Worm (Caenorhabditis elegans) whole organism, dauer: Measurements from ENCODE around the gene srz-100.

Source experiments
- unc-62 ChIP-seq: sonication (generic microtip); optimal IDR thresholded peaks from 2 replicates; lab custom pipeline; 2017; ENCODE audit warnings: missing biosample characterization, missing genetic modification reagents, missing genetic modification characterization

Gene srz-100

DNA sequence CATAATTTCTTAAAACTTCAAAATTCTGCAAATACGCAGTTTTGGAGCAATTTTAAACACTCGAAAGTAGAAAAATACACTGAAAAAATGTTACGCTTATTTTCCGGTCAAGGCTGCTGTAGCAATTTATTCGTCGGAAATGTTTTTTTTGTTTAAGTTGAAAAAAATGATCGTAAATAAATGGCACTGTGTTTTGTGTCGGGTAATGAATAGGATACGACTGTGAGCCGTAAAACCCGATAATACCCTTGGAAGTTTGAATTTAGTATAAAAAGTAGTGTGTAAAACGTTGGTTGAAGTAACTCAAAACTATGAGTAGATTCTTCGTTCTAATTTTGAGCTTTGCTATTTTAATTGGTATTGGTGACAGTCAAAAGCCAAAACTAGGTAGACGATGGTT lies 4.8 kb upstream of the srz-100 start, which contains the start of gene T25E12.14:
T25E12.14 (plus strand) TSS at position 301 of the 400 bp plus-strand sequence.
- no peak for TF ChIP-seq unc-62 (GFP tag; lab: Kevin White, UChicago)

DNA sequence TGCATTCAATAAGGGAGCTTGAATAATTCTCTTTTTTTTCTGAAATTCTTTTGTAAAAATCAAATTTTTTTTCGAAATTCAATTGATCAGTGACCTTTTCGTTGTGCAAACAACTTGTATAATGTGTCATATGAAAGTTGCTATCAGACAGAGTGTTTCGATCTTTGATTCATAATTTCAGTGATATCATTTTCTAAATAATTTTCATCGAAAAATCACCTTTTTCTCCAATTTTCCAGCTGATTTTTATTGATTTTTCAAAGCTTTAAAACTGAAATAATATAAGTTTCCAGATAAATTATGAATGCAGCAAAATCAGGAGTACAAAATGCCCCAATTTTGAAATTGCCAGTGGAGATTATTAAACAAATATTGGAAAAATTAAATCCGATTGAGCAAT lies 3.3 kb upstream of the srz-100 start, which contains the start of gene fbxa-127:
fbxa-127 (plus strand) TSS at position 301 of the 400 bp plus-strand sequence.
- TF ChIP-seq unc-62 (GFP tag; lab: Kevin White, UChicago): no peak

DNA sequence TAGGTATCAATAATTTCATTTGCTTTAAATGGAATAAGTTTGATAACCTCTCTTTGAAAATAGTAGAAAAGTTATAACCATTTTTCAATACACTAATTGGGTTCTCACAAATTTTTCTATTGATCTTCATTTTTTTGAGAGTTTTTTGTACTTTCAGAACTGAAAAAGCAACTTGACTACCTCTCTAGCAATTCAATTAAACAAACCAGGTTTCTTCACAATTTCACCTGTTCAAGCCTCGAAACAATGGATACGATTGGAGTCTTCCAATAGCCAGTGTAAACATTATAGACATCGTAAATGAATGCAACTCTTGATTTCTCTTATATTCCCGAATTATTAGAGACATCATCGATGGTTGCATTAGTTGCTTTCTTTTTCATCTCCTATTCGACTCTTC lies 1.7 kb upstream of the srz-100 start, which contains the start of gene srz-99:
srz-99 (plus strand) TSS at position 301 of the 400 bp plus-strand sequence.
- no peak for TF ChIP-seq unc-62 (GFP tag; lab: Kevin White, UChicago)

ce11 chrV:16733681-16734080 lies 2.0 kb downstream of the srz-100 start, which contains the start of gene T25E12.16:
TSS of gene T25E12.16 (minus strand) at chrV:16733781.
- TF ChIP-seq unc-62 (GFP tag; lab: Kevin White, UChicago): no peak

ce11 chrV:16735518-16735917 lies 3.8 kb downstream of the srz-100 start, which contains the start of the genes clec-38 and clec-34:
TSS of gene clec-38 (minus strand) at chrV:16735618.
TSS of gene clec-34 (plus strand) at chrV:16735765.
- no peak for TF ChIP-seq unc-62 (GFP tag; lab: Kevin White, UChicago)

DNA sequence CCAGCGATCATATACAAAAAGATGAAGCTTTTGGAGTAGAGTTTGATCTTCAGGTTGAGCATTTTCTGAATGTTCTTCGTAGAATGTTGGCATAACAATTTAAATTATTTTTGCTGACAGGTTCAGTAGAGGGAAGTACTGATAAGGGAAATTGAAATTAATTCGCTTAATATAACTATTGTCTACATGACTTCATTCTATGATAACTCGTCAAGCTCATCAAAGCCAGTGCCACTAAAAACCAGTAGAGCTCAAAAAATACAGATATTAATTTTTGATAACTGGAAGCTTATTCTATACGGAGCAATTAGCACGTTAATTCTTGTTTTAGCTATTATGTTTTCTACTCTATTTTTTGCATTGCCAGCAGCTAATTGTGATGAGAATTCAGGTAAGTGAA lies 7.4 kb downstream of the srz-100 start, which contains the start of the genes clec-29 and clec-39:
clec-29 (minus strand) TSS at position 101 of the 400 bp plus-strand sequence.
clec-39 (plus strand) TSS at position 169 of the 400 bp plus-strand sequence.
- no peak for TF ChIP-seq unc-62 (GFP tag; lab: Kevin White, UChicago)

DNA sequence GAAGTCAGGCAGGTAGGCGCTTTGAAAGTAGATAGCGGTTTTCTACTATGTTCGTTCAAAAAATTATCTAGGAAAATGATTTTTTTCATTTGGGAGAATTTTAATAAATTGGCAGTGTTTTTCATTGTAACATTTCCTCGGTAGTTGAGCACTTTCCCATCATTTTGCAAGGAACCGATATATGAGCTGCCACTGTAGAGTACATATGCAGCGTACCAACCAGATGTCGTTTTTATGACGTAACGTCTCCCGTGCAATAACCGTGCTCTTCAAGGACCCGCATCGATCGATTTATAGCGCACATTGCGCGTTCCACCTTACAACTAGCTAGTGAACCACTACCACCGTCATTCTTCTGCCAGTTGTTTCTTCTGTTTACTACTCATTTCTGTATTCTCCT lies 10.4 kb downstream of the srz-100 start, which contains the start of gene T25E12.6:
T25E12.6 (plus strand) TSS at position 301 of the 400 bp plus-strand sequence.
- no peak for TF ChIP-seq unc-62 (GFP tag; lab: Kevin White, UChicago)

ce11 chrV:16744783-16745182 lies 13.1 kb downstream of the srz-100 start:
- no peak for TF ChIP-seq unc-62 (GFP tag; lab: Kevin White, UChicago)

- TF ChIP-seq unc-62 (GFP tag; lab: Kevin White, UChicago): no peak
Measured at ce11 chrV:16745214-16745613, 13.5 kb downstream of the srz-100 start.

ce11 chrV:16746231-16746990 lies 14.7 kb downstream of the srz-100 start, which contains the start of gene gyg-2:
TSS of gene gyg-2 (minus strand) at chrV:16746258.
- TF ChIP-seq unc-62 (GFP tag; lab: Kevin White, UChicago): no peak

- TF ChIP-seq unc-62 (GFP tag; lab: Kevin White, UChicago): no peak
Measured at ce11 chrV:16747031-16747672, 15.5 kb downstream of the srz-100 start, which contains the start of gene dkf-2. TSS of gene dkf-2 (plus strand) at chrV:16747622.

DNA sequence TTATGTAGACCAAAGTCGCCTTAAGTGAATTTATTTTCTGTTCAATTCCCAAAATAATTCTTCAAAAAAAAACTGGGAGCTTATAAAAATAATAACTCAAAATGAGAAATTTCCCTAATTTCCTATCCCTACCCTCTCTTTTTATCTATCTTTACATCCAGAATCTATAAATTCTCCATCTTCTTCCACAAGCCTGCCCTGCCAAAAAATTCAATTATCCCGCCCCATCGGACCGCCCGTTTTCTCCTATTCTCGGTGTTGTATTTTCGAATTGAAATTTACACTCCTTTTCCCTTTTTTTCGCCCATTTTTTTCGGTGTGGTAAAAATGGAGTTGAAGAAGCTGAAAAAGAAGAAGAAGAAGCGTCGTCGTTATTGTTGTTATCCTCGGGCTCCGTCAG lies 17.8 kb downstream of the srz-100 start:
- TF ChIP-seq unc-62 (GFP tag; lab: Kevin White, UChicago): no peak

- TF ChIP-seq unc-62 (GFP tag; lab: Kevin White, UChicago): no peak
Measured at ce11 chrV:16752089-16753030, 20.7 kb downstream of the srz-100 start.

ce11 chrV:16756166-16756565 lies 24.5 kb downstream of the srz-100 start:
- no peak for TF ChIP-seq unc-62 (GFP tag; lab: Kevin White, UChicago)

DNA sequence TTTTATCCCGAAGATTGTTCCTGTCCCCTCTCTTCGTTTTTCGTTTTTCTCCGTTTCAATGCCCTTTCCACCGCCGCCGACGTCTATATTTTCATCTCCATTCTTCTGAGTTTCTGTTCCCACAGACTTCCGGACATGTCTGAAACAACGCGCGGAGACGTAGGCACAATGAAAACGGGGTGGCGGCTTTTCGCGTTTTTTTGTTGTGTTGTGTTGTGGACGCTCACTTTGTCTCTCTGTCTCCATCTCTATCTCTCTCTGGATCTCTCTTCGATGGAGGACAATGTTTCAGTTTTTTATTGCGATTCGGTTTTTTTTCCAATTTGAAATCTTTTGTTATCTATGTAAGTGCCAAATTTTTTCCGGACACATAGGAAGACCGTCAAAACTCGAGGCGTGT lies 28.2 kb downstream of the srz-100 start:
- no peak for TF ChIP-seq unc-62 (GFP tag; lab: Kevin White, UChicago)
